Worm (Caenorhabditis elegans) whole organism, midembryonic: ENCODE data around the gene C33D9.8.
A peak's percentile ranks its signal among the peaks of the same experiment; 100 is the strongest.

ENCODE experiments used
- T22C8.4 ChIP-seq: fragments of 200-800 bp; sonication (Bioruptor generic); IDR thresholded peaks from 2 replicates; pipeline ENCODE4 v1.3.6; 2022; ENCODE audit warnings: missing genetic modification characterization, missing compliant biosample characterization
- flt-1 ChIP-seq: fragments of 200-800 bp; sonication (Bioruptor generic); IDR thresholded peaks from 2 replicates; pipeline ENCODE4 v1.3.6; 2022; ENCODE audit warnings: missing genetic modification characterization, missing compliant biosample characterization
- tab-1 ChIP-seq: fragments of 200-800 bp; sonication (Bioruptor generic); IDR thresholded peaks from 2 replicates; pipeline ENCODE4 v1.3.6; 2022; ENCODE audit warnings: missing genetic modification characterization, missing compliant biosample characterization
- ztf-23 ChIP-seq: fragments of 200-800 bp; sonication (Bioruptor generic); IDR thresholded peaks from 2 replicates; pipeline ENCODE4 v1.3.6; 2022; ENCODE audit warnings: missing genetic modification reagents, missing genetic modification characterization, missing compliant biosample characterization
- ztf-29 ChIP-seq: fragments of 200-800 bp; sonication (Bioruptor generic); IDR thresholded peaks from 2 replicates; pipeline ENCODE4 v1.3.6; 2022; ENCODE audit warnings: missing genetic modification reagents, missing genetic modification characterization, missing compliant biosample characterization

DNA sequence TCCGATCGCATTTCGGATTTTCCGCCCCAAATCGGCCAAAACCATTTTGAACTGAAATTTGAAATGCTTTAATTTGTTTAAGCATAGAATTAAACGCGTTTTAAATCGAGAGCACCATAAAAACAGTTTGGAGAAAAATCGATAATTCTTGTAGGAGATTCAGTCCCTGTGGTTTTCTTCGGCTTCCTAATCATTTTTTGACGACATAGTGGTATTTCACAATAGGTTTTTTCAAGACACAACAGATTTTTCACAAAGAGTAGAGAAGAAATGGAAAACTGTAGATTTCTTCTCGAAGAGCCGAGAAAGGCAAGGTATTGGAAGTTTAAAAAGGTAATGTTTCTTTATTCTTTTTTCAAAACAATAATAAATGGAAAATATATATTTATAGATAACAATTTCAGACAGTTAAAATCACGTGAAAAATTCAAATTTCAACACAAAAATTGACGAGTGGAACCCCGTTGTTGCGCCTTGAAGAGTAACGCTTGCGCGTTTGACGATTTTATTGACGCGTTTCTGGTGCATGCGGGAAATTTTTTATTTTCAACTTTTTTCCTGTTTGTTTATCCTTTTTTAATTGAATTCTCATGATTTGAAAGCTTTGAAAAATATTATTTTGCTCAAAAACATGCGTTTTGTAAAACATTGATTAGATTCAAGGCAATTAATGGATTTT lies 42.8 kb downstream of the C33D9.8 start, which contains the start of gene F21D5.7:
- TF ChIP-seq flt-1 (GFP tag; lab: Robert Waterston, UW) (no peak), tab-1 (no peak), T22C8.4 (GFP tag; lab: Robert Waterston, UW) (0 out of 2 replicates have a peak, but pooled peaks have one; percentile 34), ztf-23 (GFP tag; lab: Robert Waterston, UW) (no peak), ztf-29 (GFP tag; lab: Robert Waterston, UW) (no peak)
